Fruit fly (Drosophila melanogaster) whole organism, pupa: ENCODE measurements around the gene CG46448.

ENCODE experiments used
- CG15710 ChIP-seq: fragments of 200-800 bp; sonication (Bioruptor generic); optimal IDR thresholded peaks from 2 replicates; lab custom pipeline; 2018; ENCODE audit warnings: missing biosample characterization, mild to moderate bottlenecking, missing genetic modification characterization, moderate library complexity
- D1 ChIP-seq: fragments of 200-800 bp; sonication (Bioruptor generic); optimal IDR thresholded peaks from 2 replicates; lab custom pipeline; 2018; ENCODE audit warnings: missing biosample characterization, mild to moderate bottlenecking, missing genetic modification characterization, moderate library complexity
- EcR ChIP-seq: fragments of 200-800 bp; sonication (Bioruptor generic); optimal IDR thresholded peaks from 3 replicates; lab custom pipeline; 2019; ENCODE audit warnings: missing biosample characterization, missing genetic modification characterization, mild to moderate bottlenecking, moderate library complexity, missing genetic modification reagents
- Ets98B ChIP-seq: fragments of 200-800 bp; sonication (Bioruptor generic); IDR thresholded peaks from 2 replicates; pipeline ENCODE4 v1.3.6; 2022; ENCODE audit warnings: missing biosample characterization, missing genetic modification characterization
- Snoo ChIP-seq: fragments of 200-800 bp; sonication (Bioruptor generic); optimal IDR thresholded peaks from 3 replicates; lab custom pipeline; 2017; ENCODE audit warnings: missing biosample characterization, mild to moderate bottlenecking, missing genetic modification characterization, inconsistent platforms

- TF ChIP-seq CG15710 (no peak), Ets98B (GFP tag; lab: Robert Waterston, UW) (peak; percentile 68), Snoo (tag; lab: Kevin White, UChicago) (no peak), D1 (tag; lab: Kevin White, UChicago) (no peak), EcR (GFP tag; lab: Kevin White, UChicago) (no peak)
These were observed 21.6 kb downstream of the CG46448 start for dm6 chr2L:2413093-2413492.
